Fruit fly (Drosophila melanogaster) whole organism, embryonic: ENCODE results near the gene cerv.

Experiments used
- CG10366 ChIP-seq: fragments of 200-800 bp; sonication (Bioruptor generic); IDR thresholded peaks from 2 replicates; pipeline ENCODE4 v1.3.6; 2022; ENCODE audit warnings: missing biosample characterization, missing genetic modification characterization
- CG10979 ChIP-seq: fragments of 200-800 bp; sonication (Bioruptor generic); optimal IDR thresholded peaks from 2 replicates; lab custom pipeline; 2018; ENCODE audit warnings: missing biosample characterization, mild to moderate bottlenecking, missing genetic modification characterization, moderate library complexity
- CG11504 ChIP-seq: fragments of 200-800 bp; sonication (Bioruptor generic); optimal IDR thresholded peaks from 3 replicates; lab custom pipeline; 2019; ENCODE audit warnings: missing biosample characterization, mild to moderate bottlenecking, missing genetic modification characterization, moderate library complexity
- CG13287 ChIP-seq: fragments of 200-800 bp; sonication (Bioruptor generic); IDR thresholded peaks from 2 replicates; pipeline ENCODE4 v1.3.6; 2022; ENCODE audit warnings: missing biosample characterization, missing genetic modification characterization; ENCODE audit not compliant: partially characterized antibody
- CG13424 ChIP-seq: fragments of 200-800 bp; sonication (Bioruptor generic); optimal IDR thresholded peaks from 2 replicates; lab custom pipeline; 2019; ENCODE audit warnings: missing biosample characterization, mild to moderate bottlenecking, missing genetic modification characterization, moderate library complexity
- CG15073 ChIP-seq: fragments of 200-800 bp; sonication (Bioruptor generic); optimal IDR thresholded peaks from 2 replicates; lab custom pipeline; 2016; ENCODE audit warnings: missing biosample characterization, missing genetic modification characterization
- CG16779 ChIP-seq: fragments of 200-800 bp; sonication (Bioruptor generic); IDR thresholded peaks from 2 replicates; pipeline ENCODE4 v1.3.6; 2022; ENCODE audit warnings: missing biosample characterization, missing genetic modification characterization
- CG17359 ChIP-seq: fragments of 200-800 bp; sonication (Bioruptor generic); optimal IDR thresholded peaks from 3 replicates; lab custom pipeline; 2018; ENCODE audit warnings: missing biosample characterization, mild to moderate bottlenecking, missing genetic modification characterization, moderate library complexity
- CG17568 ChIP-seq: fragments of 200-800 bp; sonication (Bioruptor generic); optimal IDR thresholded peaks from 2 replicates; lab custom pipeline; 2018; ENCODE audit warnings: missing biosample characterization, mild to moderate bottlenecking, missing genetic modification characterization, moderate library complexity
- CG18262 ChIP-seq: fragments of 200-800 bp; optimal IDR thresholded peaks from 3 replicates; lab custom pipeline; 2019; ENCODE audit warnings: missing biosample characterization, mild to moderate bottlenecking, missing genetic modification characterization, moderate library complexity
- CG2678 ChIP-seq: fragments of 200-800 bp; sonication (Bioruptor generic); optimal IDR thresholded peaks from 3 replicates; lab custom pipeline; 2019; ENCODE audit warnings: missing biosample characterization, mild to moderate bottlenecking, missing genetic modification characterization, moderate library complexity
- CG2712 ChIP-seq: fragments of 200-800 bp; optimal IDR thresholded peaks from 3 replicates; lab custom pipeline; 2019; ENCODE audit warnings: missing biosample characterization, mild to moderate bottlenecking, missing genetic modification characterization, moderate library complexity
- CG31365 ChIP-seq: fragments of 200-800 bp; sonication (Bioruptor generic); optimal IDR thresholded peaks from 2 replicates; lab custom pipeline; 2018; ENCODE audit warnings: missing biosample characterization, mild to moderate bottlenecking, missing genetic modification characterization
- CG31441 ChIP-seq: fragments of 200-800 bp; sonication (Bioruptor generic); IDR thresholded peaks from 2 replicates; pipeline ENCODE4 v1.3.6; 2022; ENCODE audit warnings: missing biosample characterization, missing genetic modification characterization
- CG3281 ChIP-seq: fragments of 200-800 bp; sonication (Bioruptor generic); optimal IDR thresholded peaks from 3 replicates; lab custom pipeline; 2017; ENCODE audit warnings: missing biosample characterization, mild to moderate bottlenecking, missing genetic modification characterization
- CG34224 ChIP-seq: fragments of 200-800 bp; sonication (Bioruptor generic); IDR thresholded peaks from 3 replicates; pipeline ENCODE4 v1.3.6; 2022; ENCODE audit warnings: missing biosample characterization, missing genetic modification characterization; ENCODE audit not compliant: partially characterized antibody
- CG4328 ChIP-seq: fragments of 200-800 bp; sonication (Bioruptor generic); optimal IDR thresholded peaks from 3 replicates; lab custom pipeline; 2017; ENCODE audit warnings: missing biosample characterization, missing genetic modification reagents, missing genetic modification characterization
- CG4404 ChIP-seq: fragments of 200-800 bp; sonication (Bioruptor generic); IDR thresholded peaks from 2 replicates; pipeline ENCODE4 v1.3.6; 2022; ENCODE audit warnings: missing biosample characterization, missing genetic modification characterization
- CG7839 ChIP-seq: fragments of 200-800 bp; sonication (Bioruptor generic); optimal IDR thresholded peaks from 3 replicates; lab custom pipeline; 2018; ENCODE audit warnings: missing biosample characterization, mild to moderate bottlenecking, missing genetic modification characterization, moderate library complexity
- CG8478 ChIP-seq: fragments of >200 bp; optimal IDR thresholded peaks from 2 replicates; lab custom pipeline; 2018
- CG9215 ChIP-seq: fragments of 200-800 bp; sonication (Bioruptor generic); IDR thresholded peaks from 2 replicates; pipeline ENCODE4 v1.3.6; 2022; ENCODE audit warnings: missing biosample characterization, missing genetic modification characterization
- D19B ChIP-seq: fragments of 200-800 bp; sonication (Bioruptor generic); optimal IDR thresholded peaks from 2 replicates; lab custom pipeline; 2017; ENCODE audit warnings: missing biosample characterization, mild to moderate bottlenecking, missing genetic modification characterization
- Dbx ChIP-seq: fragments of 200-800 bp; sonication (Bioruptor generic); IDR thresholded peaks from 3 replicates; pipeline ENCODE4 v1.3.6; 2022; ENCODE audit warnings: missing biosample characterization, missing genetic modification characterization
- E2f1 ChIP-seq: fragments of 200-800 bp; sonication (Bioruptor generic); IDR thresholded peaks from 2 replicates; pipeline ENCODE4 v1.3.6; 2022; ENCODE audit warnings: missing biosample characterization, missing genetic modification characterization
- HLH3B ChIP-seq: fragments of 200-800 bp; sonication (Bioruptor generic); IDR thresholded peaks from 2 replicates; pipeline ENCODE4 v1.3.6; 2022; ENCODE audit warnings: missing biosample characterization, missing genetic modification characterization
- HmgD ChIP-seq: fragments of 200-800 bp; sonication (Bioruptor generic); optimal IDR thresholded peaks from 3 replicates; lab custom pipeline; 2016; ENCODE audit warnings: missing biosample characterization, missing genetic modification characterization
- NC2α ChIP-seq: fragments of 200-800 bp; sonication (Bioruptor generic); optimal IDR thresholded peaks from 2 replicates; lab custom pipeline; 2016; ENCODE audit warnings: missing biosample characterization, missing genetic modification characterization
- Oaz ChIP-seq: fragments of 200-800 bp; sonication (Bioruptor generic); IDR thresholded peaks from 2 replicates; pipeline ENCODE4 v1.3.6; 2022; ENCODE audit warnings: missing biosample characterization, missing genetic modification characterization
- Poxn ChIP-seq: fragments of 200-800 bp; sonication (Bioruptor generic); IDR thresholded peaks from 2 replicates; pipeline ENCODE4 v1.3.6; 2022; ENCODE audit warnings: missing biosample characterization, missing genetic modification characterization
- Ssrp ChIP-seq: fragments of 200-800 bp; sonication (Bioruptor generic); optimal IDR thresholded peaks from 2 replicates; lab custom pipeline; 2018; ENCODE audit warnings: missing biosample characterization, mild to moderate bottlenecking, missing genetic modification characterization, moderate library complexity
- amos ChIP-seq: fragments of 200-800 bp; sonication (Bioruptor generic); IDR thresholded peaks from 2 replicates; pipeline ENCODE4 v1.3.6; 2022; ENCODE audit warnings: missing biosample characterization, missing genetic modification characterization; ENCODE audit not compliant: partially characterized antibody
- ara ChIP-seq: fragments of 200-800 bp; sonication (Bioruptor generic); IDR thresholded peaks from 2 replicates; pipeline ENCODE4 v1.3.6; 2022; ENCODE audit warnings: missing biosample characterization, missing genetic modification characterization
- ftz-f1 ChIP-seq: fragments of 200-800 bp; sonication (Bioruptor generic); optimal IDR thresholded peaks from 2 replicates; lab custom pipeline; 2016; ENCODE audit warnings: missing biosample characterization, missing genetic modification characterization
- gcm2 ChIP-seq: fragments of 200-800 bp; sonication (Bioruptor generic); optimal IDR thresholded peaks from 2 replicates; lab custom pipeline; 2016; ENCODE audit warnings: missing biosample characterization, missing genetic modification characterization
- gt ChIP-seq: fragments of 200-800 bp; sonication (Bioruptor generic); IDR thresholded peaks from 2 replicates; pipeline ENCODE4 v1.3.6; 2022; ENCODE audit warnings: missing biosample characterization, missing genetic modification characterization
- ham ChIP-seq: fragments of 200-800 bp; sonication (Bioruptor generic); IDR thresholded peaks from 2 replicates; pipeline ENCODE4 v1.3.6; 2022; ENCODE audit warnings: missing biosample characterization, missing genetic modification characterization
- hkb ChIP-seq, 2 experiments: fragments of 200-800 bp in 1 of 2; fragments of >200 bp in 1 of 2; sonication (Bioruptor generic) in 1 of 2; IDR thresholded peaks in 1 of 2; optimal IDR thresholded peaks in 1 of 2; 2 replicates each; pipeline versions ENCODE4 v1.3.6 to Lab custom; 2017 to 2022; ENCODE audit warnings: missing biosample characterization in 1 of 2, missing genetic modification characterization in 1 of 2
- lab ChIP-seq: fragments of 200-800 bp; sonication (Bioruptor generic); optimal IDR thresholded peaks from 3 replicates; lab custom pipeline; 2017; ENCODE audit warnings: missing biosample characterization, missing genetic modification characterization, mild to moderate bottlenecking, moderate library complexity, missing genetic modification reagents
- lilli ChIP-seq: fragments of 200-800 bp; sonication (Bioruptor generic); optimal IDR thresholded peaks from 3 replicates; lab custom pipeline; 2016; ENCODE audit warnings: missing biosample characterization, missing genetic modification characterization
- lola ChIP-seq, 3 experiments: fragments of >200 bp in 2 of 3; fragments of 200-800 bp in 1 of 3; sonication (Bioruptor generic) in 1 of 3; optimal IDR thresholded peaks; 2 replicates each; lab custom pipeline; 2017 to 2019; ENCODE audit warnings: missing biosample characterization in 3 of 3, missing genetic modification characterization in 3 of 3, mild to moderate bottlenecking in 1 of 3, moderate library complexity in 1 of 3
- nmo ChIP-seq: fragments of 200-800 bp; sonication (Bioruptor generic); optimal IDR thresholded peaks from 2 replicates; lab custom pipeline; 2018; ENCODE audit warnings: missing biosample characterization, mild to moderate bottlenecking, missing genetic modification characterization, moderate library complexity
- oc ChIP-seq: fragments of 200-800 bp; sonication (Bioruptor generic); optimal IDR thresholded peaks from 2 replicates; lab custom pipeline; 2018; ENCODE audit warnings: missing biosample characterization, mild to moderate bottlenecking, missing genetic modification characterization, moderate library complexity
- onecut ChIP-seq: fragments of 200-800 bp; sonication (Bioruptor generic); IDR thresholded peaks from 2 replicates; pipeline ENCODE4 v1.3.6; 2022; ENCODE audit warnings: missing biosample characterization, missing genetic modification characterization
- pan ChIP-seq, 4 experiments: fragments of >200 bp in 3 of 4; fragments of 200-800 bp in 1 of 4; sonication (Bioruptor generic) in 1 of 4; optimal IDR thresholded peaks in 3 of 4; IDR thresholded peaks in 1 of 4; 2 replicates each; pipeline versions ENCODE4 v1.3.6 to Lab custom; 2017 to 2022; ENCODE audit warnings: missing biosample characterization in 2 of 4, missing genetic modification characterization in 2 of 4, mixed read lengths in 1 of 4
- seq ChIP-seq: fragments of 200-800 bp; sonication (Bioruptor generic); IDR thresholded peaks from 2 replicates; pipeline ENCODE4 v1.3.6; 2022; ENCODE audit warnings: missing biosample characterization, missing genetic modification characterization
- slbo ChIP-seq: fragments of 200-800 bp; sonication (Bioruptor generic); IDR thresholded peaks from 2 replicates; pipeline ENCODE4 v1.3.6; 2022; ENCODE audit warnings: missing biosample characterization, missing genetic modification characterization
- sr ChIP-seq: fragments of 200-800 bp; sonication (Bioruptor generic); IDR thresholded peaks from 3 replicates; pipeline ENCODE4 v1.3.6; 2022; ENCODE audit warnings: missing biosample characterization, missing genetic modification characterization
- tin ChIP-seq: fragments of 200-800 bp; sonication (Bioruptor generic); optimal IDR thresholded peaks from 3 replicates; lab custom pipeline; 2016; ENCODE audit warnings: missing biosample characterization, missing genetic modification characterization
- trh ChIP-seq: fragments of 200-800 bp; sonication (Bioruptor generic); optimal IDR thresholded peaks from 2 replicates; lab custom pipeline; 2016; ENCODE audit warnings: missing biosample characterization, missing genetic modification characterization
- twi ChIP-seq: fragments of 200-800 bp; optimal IDR thresholded peaks from 2 replicates; lab custom pipeline; 2019; ENCODE audit warnings: missing biosample characterization, mild to moderate bottlenecking, missing genetic modification characterization, moderate library complexity

Gene cerv

DNA sequence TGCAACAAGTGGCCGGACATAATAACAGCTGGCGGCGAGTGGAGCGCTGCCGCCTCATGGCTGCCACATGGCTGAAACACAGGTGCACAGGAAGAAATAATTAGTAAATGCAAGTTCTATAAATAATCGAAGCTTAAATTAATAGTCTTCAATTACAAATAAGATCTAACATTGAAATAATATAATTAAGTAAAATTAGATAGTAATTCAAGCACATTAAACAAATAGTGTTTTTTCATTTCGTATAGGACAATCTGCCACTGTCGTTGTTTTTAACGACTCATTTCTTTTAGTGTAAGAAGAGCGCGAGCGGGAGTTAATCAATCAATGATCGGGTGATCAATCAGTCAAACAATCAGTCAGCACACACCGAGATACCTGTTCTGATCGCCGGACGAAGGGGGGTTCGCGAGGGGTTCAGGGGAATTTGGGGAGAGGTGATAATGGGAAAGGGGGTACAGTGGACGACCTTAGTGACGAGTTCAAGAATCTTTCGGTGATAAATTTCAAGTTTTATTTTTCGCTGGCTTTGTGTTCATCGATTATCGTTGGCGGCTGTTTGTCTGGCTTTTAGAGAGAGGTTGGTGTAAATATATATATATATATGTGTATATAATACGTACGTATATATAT lies 38.0 kb downstream of the cerv start (continued):
- TF ChIP-seq lab (GFP tag; lab: Kevin White, UChicago) (peak; percentile 41), twi (tag; lab: Kevin White, UChicago) (peak; percentile 49), oc (no peak), CG13287 (GFP tag; lab: Robert Waterston, UW) (no peak), CG15073 (GFP tag; lab: Kevin White, UChicago) (no peak), CG2678 (tag; lab: Kevin White, UChicago) (peak; percentile 9), ham (GFP tag; lab: Robert Waterston, UW) (no peak), CG4328 (GFP tag; lab: Kevin White, UChicago) (no peak), CG9215 (GFP tag; lab: Robert Waterston, UW) (no peak), sr (GFP tag; lab: Robert Waterston, UW) (no peak), CG11504 (tag; lab: Kevin White, UChicago) (peak; percentile 21), nmo (GFP tag; lab: Kevin White, UChicago) (peak; percentile 24), CG10979 (tag; lab: Kevin White, UChicago) (peak; percentile 11), CG18262 (tag; lab: Kevin White, UChicago) (peak; percentile 7), HLH3B (no peak), Ssrp (tag; lab: Kevin White, UChicago) (no peak), CG4404 (GFP tag; lab: Robert Waterston, UW) (no peak), trh (no peak), CG7839 (tag; lab: Kevin White, UChicago) (peak; percentile 40), CG31365 (tag; lab: Kevin White, UChicago) (no peak), lilli (no peak), CG34224 (no peak), gt (GFP tag; lab: Robert Waterston, UW) (no peak), NC2α (GFP tag; lab: Kevin White, UChicago) (no peak), D19B (no peak), CG31441 (GFP tag; lab: Robert Waterston, UW) (peak; percentile 37; the same call in 1 of the 2 replicates), CG2712 (tag; lab: Kevin White, UChicago) (peak; percentile 13), ftz-f1 (GFP tag; lab: Kevin White, UChicago) (no peak), CG16779 (GFP tag; lab: Robert Waterston, UW) (no peak), gcm2 (GFP tag; lab: Kevin White, UChicago) (no peak), amos (GFP tag; lab: Robert Waterston, UW) (no peak), lola (GFP tag; optimal IDR thresholded peaks at IDR 0.05; lab: Kevin White, UChicago) (peak in 1 of 3 experiments; percentile 7)

DNA sequence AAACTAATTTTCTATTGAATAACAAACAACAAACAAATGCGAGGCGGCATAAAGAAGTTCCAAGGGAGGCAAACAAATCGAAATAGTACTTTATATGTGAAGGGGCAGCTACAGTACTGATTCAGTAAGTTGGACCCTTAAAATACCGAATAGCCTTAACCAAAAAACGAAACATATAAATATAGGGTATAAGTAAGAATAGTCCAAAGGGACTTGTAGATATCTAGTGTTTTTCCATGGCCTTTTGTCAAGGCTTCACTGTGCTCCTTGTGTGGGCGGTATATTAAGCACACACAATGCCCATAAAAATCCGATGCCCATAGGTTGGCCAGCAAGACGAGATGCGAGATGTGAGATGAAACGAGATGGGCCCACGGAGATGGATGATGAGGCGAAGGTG lies 45.9 kb downstream of the cerv start:
- no peak for TF ChIP-seq HmgD (GFP tag; lab: Kevin White, UChicago)
- no peak for TF ChIP-seq Poxn
- peak; percentile 5 for TF ChIP-seq tin
- TF ChIP-seq CG11504 (tag; lab: Kevin White, UChicago): peak; percentile 63
- TF ChIP-seq CG17568 (GFP tag; lab: Kevin White, UChicago): no peak
- TF ChIP-seq E2f1 (GFP tag; lab: Robert Waterston, UW): peak; percentile 46; the same call in 1 of the 2 replicates
- no peak for TF ChIP-seq Oaz (GFP tag; lab: Robert Waterston, UW)
- TF ChIP-seq pan (optimal IDR thresholded peaks at IDR 0.05; lab: Kevin White, UChicago): no peak
- TF ChIP-seq pan (GFP tag; optimal IDR thresholded peaks at IDR 0.05 in 1 of 2, IDR thresholded peaks at IDR 0.05 in 1 of 2): peak in 1 of 2 experiments; percentile 68
- no peak for TF ChIP-seq hkb (optimal IDR thresholded peaks at IDR 0.05; lab: Kevin White, UChicago)
- TF ChIP-seq hkb (GFP tag; IDR thresholded peaks at IDR 0.05; lab: Robert Waterston, UW): peak; percentile 52
- TF ChIP-seq CG17359 (tag; lab: Kevin White, UChicago): peak; percentile 46
- TF ChIP-seq slbo (GFP tag; lab: Robert Waterston, UW): peak; percentile 67
- no peak for TF ChIP-seq CG8478 (lab: Kevin White, UChicago)
- TF ChIP-seq seq (GFP tag; lab: Robert Waterston, UW): no peak
- peak; percentile 17 for TF ChIP-seq CG3281 (GFP tag; lab: Kevin White, UChicago)
- TF ChIP-seq CG10366 (GFP tag; lab: Robert Waterston, UW): peak; percentile 39
- 0 out of 3 replicates have a peak, but pooled peaks have one; percentile 41 for TF ChIP-seq Dbx
- TF ChIP-seq CG13424: peak; percentile 44
- TF ChIP-seq onecut (GFP tag; lab: Robert Waterston, UW): peak; percentile 52
- peak; percentile 33; the same call in 1 of the 2 replicates for TF ChIP-seq ara
